Worm (Caenorhabditis elegans): ENCODE data around the gene nlp-14.

DNA sequence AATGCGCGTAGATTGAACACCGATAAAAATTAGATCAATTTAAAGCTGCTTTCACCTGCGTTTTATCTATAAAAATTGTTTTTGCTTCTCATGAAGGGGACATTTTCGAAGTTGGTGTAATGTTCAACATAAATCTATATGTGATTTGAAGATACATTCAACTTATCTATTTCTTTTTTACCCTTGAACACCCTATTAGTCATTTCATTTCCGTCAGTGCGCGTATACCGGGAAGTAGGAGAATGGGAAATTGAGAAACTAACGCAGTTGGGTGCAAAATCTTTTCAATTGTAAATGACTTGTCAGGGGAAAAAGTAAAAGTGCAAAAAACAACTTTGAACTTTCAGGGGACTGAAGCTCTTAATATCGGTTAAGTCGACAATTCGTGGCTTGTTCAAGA, 15.8 kb upstream of the nlp-14 start:
- TF ChIP-seq unc-62 (GFP tag; optimal IDR thresholded peaks at IDR 0.05) = no peak
- no peak for TF ChIP-seq nhr-28 (tag; optimal IDR thresholded peaks at IDR 0.05)
- TF ChIP-seq hlh-1 (tag; optimal IDR thresholded peaks at IDR 0.05) = no peak

All from whole organism, mixed stage, embryonic.